Worm (Caenorhabditis elegans): ENCODE data around the gene srx-67.
A peak's percentile ranks its signal among the peaks of the same experiment; 100 is the strongest.

srx-67 gene

ce11 chrV:3916480-3916879, at the start of gene srx-67:
TSS of gene srx-67 (plus strand) at chrV:3916780.
- TF ChIP-seq ces-1 (GFP tag; optimal IDR thresholded peaks at IDR 0.05) (no peak), aha-1 (tag) (peak; percentile 74)

DNA sequence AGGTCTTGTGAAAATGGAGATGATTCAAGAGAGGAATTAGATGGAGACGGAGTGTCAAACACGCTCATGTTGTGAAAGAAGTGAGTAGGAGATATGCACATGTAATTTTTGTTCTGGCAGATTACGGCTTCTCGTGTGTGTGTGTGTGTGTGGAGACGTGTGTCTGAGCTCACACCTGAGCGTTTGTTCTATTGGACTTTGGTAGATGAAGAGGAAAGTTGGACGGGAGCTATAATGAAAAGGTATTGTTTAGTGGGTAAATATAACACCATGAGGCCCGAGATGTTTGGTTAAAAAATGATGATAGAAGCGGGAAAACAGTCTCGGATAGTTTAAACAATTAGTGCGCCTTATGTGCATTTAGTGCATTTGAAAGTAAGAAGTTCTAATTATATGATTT, 47.7 kb upstream of the srx-67 start, which contains the start of gene nhr-157:
TSS of gene nhr-157 (minus strand) at position 101 of the 400 bp plus-strand sequence.
- no peak for TF ChIP-seq nhr-237 (tag; optimal IDR thresholded peaks at IDR 0.05)
- no peak for TF ChIP-seq ZK337.2 (GFP tag; IDR thresholded peaks at IDR 0.05)
- no peak for TF ChIP-seq F37D6.2 (tag; optimal IDR thresholded peaks at IDR 0.05)
- no peak for TF ChIP-seq saeg-2 (GFP tag; IDR thresholded peaks at IDR 0.05)
- no peak for TF ChIP-seq spr-1 (tag; optimal IDR thresholded peaks at IDR 0.05)
- no peak for TF ChIP-seq Y5F2A.4 (GFP tag; optimal IDR thresholded peaks at IDR 0.05)
- TF ChIP-seq nhr-6 (tag; optimal IDR thresholded peaks at IDR 0.05): no peak
- TF ChIP-seq nhr-102 (tag; optimal IDR thresholded peaks at IDR 0.05): no peak
- TF ChIP-seq zfp-2 (tag; optimal IDR thresholded peaks at IDR 0.05): no peak
- no peak for TF ChIP-seq lin-15B (tag; optimal IDR thresholded peaks at IDR 0.05)
- no peak for TF ChIP-seq ceh-28 (tag; optimal IDR thresholded peaks at IDR 0.05)
- no peak for TF ChIP-seq mdl-1 (tag; optimal IDR thresholded peaks at IDR 0.05)
- TF ChIP-seq ama-1 (optimal IDR thresholded peaks at IDR 0.05): no peak
- TF ChIP-seq lin-1 (GFP tag; IDR thresholded peaks at IDR 0.05): no peak
- no peak for TF ChIP-seq nhr-11 (tag; optimal IDR thresholded peaks at IDR 0.05)
- no peak for TF ChIP-seq dmd-6 (GFP tag; IDR thresholded peaks at IDR 0.05)
- no peak for TF ChIP-seq fos-1 (tag; optimal IDR thresholded peaks at IDR 0.05)

DNA sequence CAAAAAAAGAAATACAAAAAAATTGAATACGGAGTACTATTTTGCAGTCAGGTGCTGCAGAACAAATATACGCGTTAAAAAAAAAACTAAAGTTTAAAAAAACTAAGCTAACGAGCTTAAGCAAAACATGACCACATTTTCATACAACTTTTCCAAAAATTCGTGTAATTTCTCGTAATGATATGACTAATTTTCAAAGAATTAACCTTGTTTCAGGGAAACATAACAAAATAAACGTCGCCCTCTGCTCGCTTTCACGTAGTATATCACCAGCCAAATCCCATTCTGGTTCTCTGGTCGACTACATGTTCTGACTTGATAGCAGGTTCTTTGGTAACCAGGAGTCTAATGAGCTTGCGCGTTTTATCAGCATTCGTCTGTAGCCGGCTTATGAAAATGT, 46.2 kb upstream of the srx-67 start:
- TF ChIP-seq T26A8.4 (GFP tag; IDR thresholded peaks at IDR 0.05) (no peak), attf-4 (tag; optimal IDR thresholded peaks at IDR 0.05) (no peak), daf-8 (GFP tag; IDR thresholded peaks at IDR 0.05) (no peak), lin-38 (GFP tag; IDR thresholded peaks at IDR 0.05) (no peak), nhr-48 (tag; optimal IDR thresholded peaks at IDR 0.05) (no peak), lsy-2 (tag; optimal IDR thresholded peaks at IDR 0.05) (peak in 1 of 2 experiments; percentile 1), rbr-2 (tag; optimal IDR thresholded peaks at IDR 0.05) (no peak), aha-1 (tag) (peak; percentile 59), nhr-11 (tag; optimal IDR thresholded peaks at IDR 0.05) (peak; percentile 87), lin-1 (GFP tag; IDR thresholded peaks at IDR 0.05) (no peak), dmd-8 (GFP tag; IDR thresholded peaks at IDR 0.05) (no peak), daf-19 (GFP tag; conservative IDR thresholded peaks at IDR 0.05) (no peak)

DNA sequence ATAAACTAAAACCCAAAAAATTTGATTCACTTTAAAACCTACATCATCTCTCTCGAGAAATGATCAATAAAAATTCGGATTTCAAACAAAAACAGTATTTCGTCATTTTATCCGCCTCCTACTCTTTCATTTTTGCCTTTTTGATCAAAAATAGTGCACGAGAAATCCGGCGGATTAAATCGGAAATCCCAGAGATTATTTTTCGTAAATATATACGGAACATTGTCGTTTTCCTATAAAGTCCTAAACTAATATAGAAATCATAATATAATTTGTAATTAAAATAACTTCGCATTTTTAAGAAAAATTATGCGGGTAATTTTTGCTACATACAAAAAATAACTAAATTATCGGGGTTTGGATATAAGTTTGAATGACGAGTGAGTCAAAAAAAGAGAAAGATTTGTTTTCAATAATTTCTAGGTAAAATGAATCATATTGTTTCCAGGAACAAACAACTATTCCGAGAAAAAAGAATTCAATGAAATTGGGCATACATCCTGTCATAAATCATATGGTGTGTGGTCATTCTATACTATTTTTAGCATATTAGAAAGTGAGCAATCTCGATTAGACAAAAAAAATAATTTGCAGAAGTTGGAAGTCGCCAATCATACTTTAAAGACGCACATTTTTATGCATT, 42.4 kb upstream of the srx-67 start, which contains the start of gene nhr-158:
TSS of gene nhr-158 (minus strand) at position 51 of the 643 bp plus-strand sequence.
- no peak for TF ChIP-seq nhr-76 (tag; optimal IDR thresholded peaks at IDR 0.05)
- no peak for TF ChIP-seq aly-2 (tag; optimal IDR thresholded peaks at IDR 0.05)
- TF ChIP-seq gei-8 (GFP tag; optimal IDR thresholded peaks at IDR 0.05): no peak
- TF ChIP-seq nhr-237 (tag; optimal IDR thresholded peaks at IDR 0.05): no peak
- TF ChIP-seq ceh-32 (tag; optimal IDR thresholded peaks at IDR 0.05; ENCODE audit: poor library complexity): no peak
- no peak for TF ChIP-seq daf-19 (GFP tag; conservative IDR thresholded peaks at IDR 0.05)
- TF ChIP-seq Y48G9A.11 (GFP tag; IDR thresholded peaks at IDR 0.05): no peak
- no peak for TF ChIP-seq nhr-6 (tag; optimal IDR thresholded peaks at IDR 0.05)
- no peak for TF ChIP-seq D1046.2 (GFP tag; IDR thresholded peaks at IDR 0.05)
- TF ChIP-seq ceh-82 (tag; optimal IDR thresholded peaks at IDR 0.05): no peak
- TF ChIP-seq duxl-1 (tag; optimal IDR thresholded peaks at IDR 0.05; ENCODE audit: poor library complexity): no peak
- no peak for TF ChIP-seq egl-43 (GFP tag; IDR thresholded peaks at IDR 0.05)
- TF ChIP-seq aha-1 (tag): peak; percentile 42
- peak; percentile 8 for TF ChIP-seq F37D6.2 (tag; optimal IDR thresholded peaks at IDR 0.05)
- peak; percentile 13 for TF ChIP-seq nhr-48 (tag; optimal IDR thresholded peaks at IDR 0.05)
- TF ChIP-seq zfp-3 (GFP tag; conservative IDR thresholded peaks at IDR 0.05): no peak
- no peak for TF ChIP-seq fkh-10 (GFP tag; optimal IDR thresholded peaks at IDR 0.05)
- TF ChIP-seq unc-62 (GFP tag; optimal IDR thresholded peaks at IDR 0.05 in 1 of 2): no peak
- no peak for TF ChIP-seq unc-62 (tag; optimal IDR thresholded peaks at IDR 0.05)
- no peak for TF ChIP-seq lir-3 (tag; optimal IDR thresholded peaks at IDR 0.05)
- TF ChIP-seq dpl-1 (GFP tag; optimal IDR thresholded peaks at IDR 0.05): no peak
- peak; percentile 6 for TF ChIP-seq nhr-11 (tag; optimal IDR thresholded peaks at IDR 0.05)
- TF ChIP-seq lin-29 (GFP tag; IDR thresholded peaks at IDR 0.05): no peak
- no peak for TF ChIP-seq cey-2 (tag; optimal IDR thresholded peaks at IDR 0.05; ENCODE audit: borderline replicate concordance, insufficient read depth)

Data from whole organism, L4 larva.